Worm (Caenorhabditis elegans) whole organism, L1 larva: ENCODE results near the gene Y39A1A.2.

ENCODE experiments used
- C04F5.9 ChIP-seq: sonication (generic microtip); optimal IDR thresholded peaks from 2 replicates; lab custom pipeline; 2016; ENCODE audit warnings: missing genetic modification characterization, missing compliant biosample characterization
- aly-2 ChIP-seq: fragments of 150-350 bp; optimal IDR thresholded peaks from 2 replicates; lab custom pipeline; 2014; ENCODE audit warnings: missing biosample characterization, missing genetic modification characterization
- ceh-82 ChIP-seq, 3 experiments: fragments of 150-350 bp in 1 of 3; sonication (generic microtip) in 2 of 3; optimal IDR thresholded peaks; 2 replicates each; lab custom pipeline; 2014 to 2017; ENCODE audit warnings: missing biosample characterization in 3 of 3, missing genetic modification characterization in 3 of 3
- egl-27 ChIP-seq, 2 experiments: fragments of 150-350 bp in 1 of 2; sonication (generic microtip); optimal IDR thresholded peaks; 3 replicates each; lab custom pipeline; 2017 to 2018; ENCODE audit warnings: missing biosample characterization in 2 of 2, missing genetic modification characterization in 2 of 2, missing genetic modification reagents in 2 of 2
- lin-13 ChIP-seq: fragments of 150-350 bp; optimal IDR thresholded peaks from 2 replicates; lab custom pipeline; 2014; ENCODE audit warnings: missing biosample characterization, missing genetic modification reagents, missing genetic modification characterization
- lin-35 ChIP-seq, 2 experiments: fragments of 150-350 bp; optimal IDR thresholded peaks; 2 replicates each; lab custom pipeline; 2014; ENCODE audit warnings: missing biosample characterization in 2 of 2, missing genetic modification characterization in 2 of 2, missing genetic modification reagents in 2 of 2
- lsy-2 ChIP-seq, 2 experiments: fragments of 150-350 bp; optimal IDR thresholded peaks; 2 replicates each; lab custom pipeline; 2014; ENCODE audit warnings: missing biosample characterization in 2 of 2, missing genetic modification characterization in 2 of 2
- mdl-1 ChIP-seq, 2 experiments: fragments of 150-350 bp; optimal IDR thresholded peaks; 2 replicates each; lab custom pipeline; 2014 to 2017; ENCODE audit warnings: missing biosample characterization in 2 of 2, missing genetic modification characterization in 2 of 2, inconsistent platforms in 1 of 2
- nhr-28 ChIP-seq: fragments of 150-350 bp; optimal IDR thresholded peaks from 2 replicates; lab custom pipeline; 2014; ENCODE audit warnings: missing biosample characterization, missing genetic modification characterization
- nhr-77 ChIP-seq: fragments of 150-350 bp; optimal IDR thresholded peaks from 2 replicates; lab custom pipeline; 2014; ENCODE audit warnings: missing biosample characterization, missing genetic modification characterization

DNA sequence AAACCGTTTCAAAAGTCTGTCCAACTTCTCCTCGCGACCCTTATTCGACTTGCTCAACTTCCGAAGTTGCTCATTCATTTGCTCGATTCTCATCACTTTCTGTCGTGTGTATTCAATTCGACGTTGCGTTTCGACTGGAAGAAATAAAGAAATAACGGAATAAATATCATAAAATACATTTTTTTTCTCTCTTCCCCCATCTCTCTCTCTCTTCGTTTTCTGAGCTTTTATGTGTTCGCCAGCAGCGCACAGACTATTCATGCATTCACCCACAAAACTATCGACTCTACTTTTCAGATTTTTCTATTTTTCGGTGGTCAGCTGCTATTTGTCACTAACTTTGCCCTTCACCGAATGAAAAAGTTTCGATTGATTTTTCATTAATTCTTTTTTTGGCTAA is 43.1 kb downstream of the Y39A1A.2 start, which contains the start of gene rab-30:
- no peak for TF ChIP-seq nhr-77
- no peak for TF ChIP-seq lin-35 (GFP tag; optimal IDR thresholded peaks at IDR 0.05; lab: Kevin White, UChicago)
- TF ChIP-seq lsy-2 (tag; optimal IDR thresholded peaks at IDR 0.05; lab: Kevin White, UChicago): no peak
- no peak for TF ChIP-seq aly-2 (tag; lab: Kevin White, UChicago)
- TF ChIP-seq C04F5.9 (tag; lab: Kevin White, UChicago): no peak
- TF ChIP-seq mdl-1 (tag; optimal IDR thresholded peaks at IDR 0.05; lab: Kevin White, UChicago): no peak
- no peak for TF ChIP-seq lin-13
- TF ChIP-seq ceh-82 (tag; optimal IDR thresholded peaks at IDR 0.05; lab: Kevin White, UChicago): no peak
- no peak for TF ChIP-seq egl-27 (tag; optimal IDR thresholded peaks at IDR 0.05; lab: Kevin White, UChicago)
- TF ChIP-seq nhr-28 (tag; lab: Kevin White, UChicago): no peak
